Fruit fly (Drosophila melanogaster) whole organism, pupa: ENCODE measurements around the gene Mst89B.

Source experiments
- CG10348 ChIP-seq: fragments of 200-800 bp; sonication (Bioruptor generic); IDR thresholded peaks from 2 replicates; pipeline ENCODE4 v1.3.6; 2022; ENCODE audit warnings: missing biosample characterization, missing genetic modification characterization
- CG12605 ChIP-seq: fragments of 200-800 bp; sonication (Bioruptor generic); IDR thresholded peaks from 2 replicates; pipeline ENCODE4 v1.3.6; 2022; ENCODE audit warnings: missing biosample characterization, missing genetic modification characterization
- CG13204 ChIP-seq: fragments of 200-800 bp; sonication (Bioruptor generic); optimal IDR thresholded peaks from 2 replicates; lab custom pipeline; 2018; ENCODE audit warnings: missing biosample characterization, mild to moderate bottlenecking, missing genetic modification characterization, moderate library complexity
- CG14655 ChIP-seq: fragments of 200-800 bp; sonication (Bioruptor generic); optimal IDR thresholded peaks from 3 replicates; lab custom pipeline; 2017; ENCODE audit warnings: mild to moderate bottlenecking, missing biosample characterization, missing genetic modification reagents, missing genetic modification characterization
- CG15710 ChIP-seq: fragments of 200-800 bp; sonication (Bioruptor generic); optimal IDR thresholded peaks from 2 replicates; lab custom pipeline; 2018; ENCODE audit warnings: missing biosample characterization, mild to moderate bottlenecking, missing genetic modification characterization, moderate library complexity
- CG17806 ChIP-seq: fragments of 200-800 bp; sonication (Bioruptor generic); optimal IDR thresholded peaks from 2 replicates; lab custom pipeline; 2018; ENCODE audit warnings: missing biosample characterization, mild to moderate bottlenecking, missing genetic modification characterization, moderate library complexity
- CG32121 ChIP-seq: fragments of 200-800 bp; sonication (Bioruptor generic); IDR thresholded peaks from 2 replicates; pipeline ENCODE4 v1.3.6; 2022; ENCODE audit warnings: missing biosample characterization, missing genetic modification characterization
- CG34367 ChIP-seq: fragments of 200-800 bp; sonication (Bioruptor generic); optimal IDR thresholded peaks from 2 replicates; lab custom pipeline; 2018; ENCODE audit warnings: missing biosample characterization, mild to moderate bottlenecking, missing genetic modification characterization
- CG4496 ChIP-seq: fragments of 200-800 bp; sonication (Bioruptor generic); IDR thresholded peaks from 3 replicates; pipeline ENCODE4 v1.3.6; 2022; ENCODE audit warnings: missing biosample characterization, missing genetic modification characterization
- CG8159 ChIP-seq: fragments of 200-800 bp; sonication (Bioruptor generic); optimal IDR thresholded peaks from 3 replicates; lab custom pipeline; 2018; ENCODE audit warnings: missing biosample characterization, mild to moderate bottlenecking, missing genetic modification characterization, moderate library complexity
- CG8301 ChIP-seq: fragments of 200-800 bp; sonication (Bioruptor generic); optimal IDR thresholded peaks from 2 replicates; lab custom pipeline; 2018; ENCODE audit warnings: missing biosample characterization, mild to moderate bottlenecking, missing genetic modification characterization
- CG9948 ChIP-seq: fragments of 200-800 bp; sonication (Bioruptor generic); optimal IDR thresholded peaks from 2 replicates; lab custom pipeline; 2018; ENCODE audit warnings: missing biosample characterization, mild to moderate bottlenecking, missing genetic modification characterization, moderate library complexity
- D1 ChIP-seq: fragments of 200-800 bp; sonication (Bioruptor generic); optimal IDR thresholded peaks from 2 replicates; lab custom pipeline; 2018; ENCODE audit warnings: missing biosample characterization, mild to moderate bottlenecking, missing genetic modification characterization, moderate library complexity
- EcR ChIP-seq: fragments of 200-800 bp; sonication (Bioruptor generic); optimal IDR thresholded peaks from 3 replicates; lab custom pipeline; 2019; ENCODE audit warnings: missing biosample characterization, missing genetic modification characterization, mild to moderate bottlenecking, moderate library complexity, missing genetic modification reagents
- Ets98B ChIP-seq: fragments of 200-800 bp; sonication (Bioruptor generic); IDR thresholded peaks from 2 replicates; pipeline ENCODE4 v1.3.6; 2022; ENCODE audit warnings: missing biosample characterization, missing genetic modification characterization
- Pif1A ChIP-seq: fragments of 200-800 bp; sonication (Bioruptor generic); optimal IDR thresholded peaks from 3 replicates; lab custom pipeline; 2016; ENCODE audit warnings: missing biosample characterization, missing genetic modification characterization
- Pif1B ChIP-seq: fragments of 200-800 bp; sonication (Bioruptor generic); optimal IDR thresholded peaks from 3 replicates; lab custom pipeline; 2016; ENCODE audit warnings: missing biosample characterization, missing genetic modification characterization
- Snoo ChIP-seq: fragments of 200-800 bp; sonication (Bioruptor generic); optimal IDR thresholded peaks from 3 replicates; lab custom pipeline; 2017; ENCODE audit warnings: missing biosample characterization, mild to moderate bottlenecking, missing genetic modification characterization, inconsistent platforms
- fd96Ca ChIP-seq: fragments of 200-800 bp; sonication (Bioruptor generic); IDR thresholded peaks from 3 replicates; pipeline ENCODE4 v1.3.6; 2022; ENCODE audit warnings: missing biosample characterization, missing genetic modification characterization
- gl ChIP-seq: fragments of 200-800 bp; sonication (Bioruptor generic); optimal IDR thresholded peaks from 2 replicates; lab custom pipeline; 2018; ENCODE audit warnings: missing biosample characterization, mild to moderate bottlenecking, missing genetic modification characterization
- rn ChIP-seq: fragments of 200-800 bp; sonication (Bioruptor generic); IDR thresholded peaks from 2 replicates; pipeline ENCODE4 v1.3.6; 2022; ENCODE audit warnings: missing biosample characterization, missing genetic modification characterization

The Mst89B gene

DNA sequence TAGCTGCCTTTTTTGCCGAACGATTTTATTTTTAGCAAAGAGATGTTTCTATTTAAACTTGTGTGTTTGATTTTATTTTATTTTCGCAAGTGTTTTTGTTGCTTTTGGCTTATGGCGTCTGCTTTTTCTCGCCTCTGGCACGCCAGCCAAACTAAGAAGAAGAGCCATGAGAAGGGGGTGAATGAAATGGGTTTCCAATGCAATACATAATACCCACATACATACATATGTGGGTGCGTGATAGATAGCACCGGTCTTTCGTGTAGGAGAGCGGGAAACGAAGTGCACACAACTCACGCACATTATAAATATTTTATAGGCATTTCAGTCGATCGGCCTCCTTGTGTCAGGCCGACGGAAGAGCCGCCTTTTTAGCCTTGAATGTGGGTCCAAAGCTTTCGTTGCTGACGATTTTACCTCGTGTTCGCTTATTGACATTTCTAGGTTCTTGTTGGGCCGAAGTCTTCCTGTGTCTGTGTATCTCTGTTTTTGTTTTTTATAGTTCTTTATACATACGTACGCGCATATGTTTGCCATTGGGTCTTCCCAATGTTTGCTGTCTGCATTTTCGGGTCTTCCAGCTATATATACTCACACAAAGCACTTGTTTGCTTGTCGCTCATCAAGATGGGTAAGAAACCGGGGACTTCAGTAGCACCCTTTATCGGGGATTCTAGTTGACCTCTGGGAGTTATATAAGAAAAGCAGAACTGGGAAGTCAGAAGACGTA is 9.2 kb downstream of the Mst89B start:
- peak; percentile 45 for TF ChIP-seq Ets98B (GFP tag; lab: Robert Waterston, UW)
- no peak for TF ChIP-seq CG9948 (tag; lab: Kevin White, UChicago)
- peak; percentile 73 for TF ChIP-seq CG32121 (GFP tag; lab: Robert Waterston, UW)
- 0 out of 3 replicates have a peak, but pooled peaks have one; percentile 31 for TF ChIP-seq fd96Ca (GFP tag; lab: Robert Waterston, UW)

- TF ChIP-seq CG8301: no peak
- TF ChIP-seq CG12605 (GFP tag; lab: Robert Waterston, UW): no peak
- TF ChIP-seq CG17806 (tag; lab: Kevin White, UChicago): peak; percentile 4
- no peak for TF ChIP-seq CG10348 (GFP tag; lab: Robert Waterston, UW)
- no peak for TF ChIP-seq D1
- peak; percentile 10 for TF ChIP-seq CG15710
- no peak for TF ChIP-seq Snoo (tag; lab: Kevin White, UChicago)
- no peak for TF ChIP-seq CG13204 (GFP tag; lab: Kevin White, UChicago)
- no peak for TF ChIP-seq Pif1B (GFP tag; lab: Kevin White, UChicago)
- no peak for TF ChIP-seq EcR
- no peak for TF ChIP-seq CG4496
- no peak for TF ChIP-seq CG34367 (tag; lab: Kevin White, UChicago)
- no peak for TF ChIP-seq gl (tag; lab: Kevin White, UChicago)
- no peak for TF ChIP-seq rn
- TF ChIP-seq CG9948 (tag; lab: Kevin White, UChicago): no peak
- TF ChIP-seq CG8159 (tag; lab: Kevin White, UChicago): peak; percentile 29
- TF ChIP-seq fd96Ca (GFP tag; lab: Robert Waterston, UW): no peak
- no peak for TF ChIP-seq Pif1A (GFP tag; lab: Kevin White, UChicago)
- TF ChIP-seq CG32121 (GFP tag; lab: Robert Waterston, UW): peak; percentile 33; the same call in 1 of the 2 replicates
- no peak for TF ChIP-seq Ets98B (GFP tag; lab: Robert Waterston, UW)
Measured at dm6 chr3R:16276992-16277391, 10.2 kb downstream of the Mst89B start.

- TF ChIP-seq CG10348 (GFP tag; lab: Robert Waterston, UW) (no peak), Pif1B (GFP tag; lab: Kevin White, UChicago) (no peak), CG12605 (GFP tag; lab: Robert Waterston, UW) (peak; percentile 32; the same call in 1 of the 2 replicates), EcR (no peak)
Measured at dm6 chr3R:16277543-16277942, 10.7 kb downstream of the Mst89B start.

DNA sequence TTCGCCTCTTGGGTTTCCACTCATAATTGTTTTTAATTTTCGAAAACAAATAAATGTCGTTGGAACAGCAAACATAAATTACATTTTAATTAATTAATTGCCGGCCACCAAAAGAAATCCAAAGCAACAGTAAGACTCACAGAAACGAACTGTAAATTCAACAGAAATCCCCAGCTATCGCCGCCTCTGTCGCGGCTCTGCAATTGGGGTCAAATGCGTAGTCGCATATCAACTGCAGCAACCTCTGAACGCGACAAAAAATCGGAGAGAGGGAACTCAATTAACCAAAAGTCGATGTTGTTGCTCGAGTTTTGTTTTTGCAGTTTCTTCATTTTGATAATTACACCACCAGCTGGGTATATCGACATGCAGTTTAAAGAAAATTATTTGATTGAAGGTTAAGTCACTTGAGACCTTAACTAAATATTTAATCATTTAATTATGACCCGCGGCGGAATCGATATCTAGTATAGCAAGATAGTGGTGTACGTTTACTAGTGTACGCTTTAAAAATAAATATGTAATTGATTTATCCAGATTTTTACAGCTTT is 12.6 kb downstream of the Mst89B start:
- TF ChIP-seq Snoo (tag; lab: Kevin White, UChicago) (no peak), D1 (peak; percentile 60), CG10348 (GFP tag; lab: Robert Waterston, UW) (no peak)
- TF ChIP-seq, all 21 proteins: peak for 1

DNA sequence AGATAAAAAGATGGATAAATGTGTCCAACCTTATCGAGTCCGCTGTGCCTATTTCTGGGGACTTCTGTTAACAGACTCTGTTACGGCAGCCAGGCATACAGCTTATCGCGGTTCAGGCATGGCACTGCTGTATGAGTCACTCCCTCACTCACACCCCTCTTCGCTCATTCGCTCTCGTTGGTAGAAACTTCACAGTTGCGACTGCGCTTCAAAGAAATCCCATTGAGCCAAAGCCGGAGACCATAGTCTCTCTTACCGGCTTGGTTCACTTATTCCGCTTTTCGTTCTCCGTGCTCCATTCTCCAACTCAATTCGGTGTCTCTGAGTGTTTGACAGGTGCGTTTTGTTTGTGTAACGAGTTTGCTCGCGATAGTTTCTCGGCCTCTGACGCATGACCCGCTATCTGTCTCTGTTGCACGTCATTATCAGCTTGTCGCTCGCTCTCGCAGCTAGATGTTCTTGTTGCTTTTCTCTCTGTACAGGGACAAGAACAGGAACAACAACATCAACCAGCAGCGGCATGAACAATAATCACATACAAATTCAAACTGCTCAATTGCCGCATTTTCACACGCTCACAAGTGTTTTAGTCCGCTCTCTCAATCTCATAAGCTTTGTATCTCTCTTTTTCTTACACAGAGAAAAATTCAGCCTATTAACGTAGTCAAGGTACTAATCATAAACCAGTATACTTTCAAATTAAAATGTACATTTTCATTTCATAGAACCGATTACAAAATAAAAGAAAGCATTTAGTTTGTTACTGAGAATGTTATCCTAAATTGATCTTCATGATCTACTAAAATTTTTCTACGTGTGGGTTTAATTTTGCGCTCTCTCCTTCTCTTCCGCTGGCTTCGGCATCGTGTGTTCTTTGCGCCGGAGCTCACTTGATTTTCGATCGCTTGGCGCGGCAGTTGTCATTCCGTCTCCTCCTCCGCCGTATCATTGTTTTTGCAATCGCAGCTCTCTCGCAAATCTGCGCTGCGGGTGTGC is 13.5 kb downstream of the Mst89B start:
- peak; percentile 100 for TF ChIP-seq Ets98B (GFP tag; lab: Robert Waterston, UW)
- TF ChIP-seq CG9948 (tag; lab: Kevin White, UChicago): peak; percentile 99
- peak; percentile 99 for TF ChIP-seq CG34367 (tag; lab: Kevin White, UChicago)
- peak; percentile 100 for TF ChIP-seq CG32121 (GFP tag; lab: Robert Waterston, UW)
- TF ChIP-seq rn: peak; percentile 99
- peak; percentile 100 for TF ChIP-seq CG4496
- peak; percentile 99 for TF ChIP-seq CG8301
- peak; percentile 99 for TF ChIP-seq D1
- peak; percentile 99 for TF ChIP-seq Snoo (tag; lab: Kevin White, UChicago)
- TF ChIP-seq EcR: peak; percentile 95
- TF ChIP-seq CG15710: peak; percentile 100
- peak; percentile 94 for TF ChIP-seq CG10348 (GFP tag; lab: Robert Waterston, UW)
- TF ChIP-seq Pif1B (GFP tag; lab: Kevin White, UChicago): peak; percentile 99
- TF ChIP-seq fd96Ca (GFP tag; lab: Robert Waterston, UW): peak; percentile 94
- peak; percentile 99 for TF ChIP-seq CG12605 (GFP tag; lab: Robert Waterston, UW)
- peak; percentile 99 for TF ChIP-seq Pif1A (GFP tag; lab: Kevin White, UChicago)
- peak; percentile 99 for TF ChIP-seq CG8159 (tag; lab: Kevin White, UChicago)
- TF ChIP-seq CG17806 (tag; lab: Kevin White, UChicago): peak; percentile 99
- peak; percentile 98 for TF ChIP-seq CG13204 (GFP tag; lab: Kevin White, UChicago)
- TF ChIP-seq gl (tag; lab: Kevin White, UChicago): peak; percentile 98
- peak; percentile 99 for TF ChIP-seq CG14655 (GFP tag; lab: Kevin White, UChicago)
